Worm (Caenorhabditis elegans) whole organism, young adult: ENCODE results near the gene Y57G11C.1131.
A peak's percentile ranks its signal among the peaks of the same experiment; 100 is the strongest.

Experiments used
- B0336.3 ChIP-seq: fragments of 200-800 bp; sonication (Bioruptor generic); IDR thresholded peaks from 2 replicates; pipeline ENCODE4 v1.3.6; 2022; ENCODE audit warnings: missing genetic modification characterization, missing compliant biosample characterization
- D2030.7 ChIP-seq: fragments of 200-800 bp; sonication (Bioruptor generic); IDR thresholded peaks from 2 replicates; pipeline ENCODE4 v1.3.6; 2022; ENCODE audit warnings: missing genetic modification reagents, missing genetic modification characterization, missing compliant biosample characterization
- F23B12.7 ChIP-seq: sonication (generic microtip); optimal IDR thresholded peaks from 2 replicates; lab custom pipeline; 2017; ENCODE audit warnings: missing genetic modification characterization, mild to moderate bottlenecking, missing compliant biosample characterization, antibody characterized with exemption, moderate library complexity; ENCODE audit not compliant: insufficient read depth
- F33H1.4 ChIP-seq: fragments of 200-800 bp; sonication (Bioruptor generic); IDR thresholded peaks from 2 replicates; pipeline ENCODE4 v1.3.6; 2022; ENCODE audit warnings: missing genetic modification reagents, missing genetic modification characterization, missing compliant biosample characterization
- F49E8.2 ChIP-seq: sonication (generic microtip); optimal IDR thresholded peaks from 3 replicates; lab custom pipeline; 2017; ENCODE audit warnings: missing genetic modification characterization, mild to moderate bottlenecking, missing compliant biosample characterization, antibody characterized with exemption, moderate library complexity; ENCODE audit not compliant: insufficient read depth
- F55B11.4 ChIP-seq: sonication (generic microtip); optimal IDR thresholded peaks from 2 replicates; lab custom pipeline; 2016; ENCODE audit warnings: missing compliant biosample characterization, missing genetic modification characterization, borderline replicate concordance; ENCODE audit not compliant: insufficient read depth
- K12H6.12 ChIP-seq: fragments of 200-800 bp; sonication (Bioruptor generic); optimal IDR thresholded peaks from 2 replicates; lab custom pipeline; 2018; ENCODE audit warnings: mild to moderate bottlenecking, missing genetic modification characterization, missing compliant biosample characterization
- Y53F4B.3 ChIP-seq: fragments of 200-800 bp; sonication (Bioruptor generic); IDR thresholded peaks from 2 replicates; pipeline ENCODE4 v1.3.6; 2022; ENCODE audit warnings: missing genetic modification reagents, missing genetic modification characterization, missing compliant biosample characterization
- Y67H2A.10 ChIP-seq: fragments of 200-800 bp; sonication (Bioruptor generic); conservative IDR thresholded peaks from 2 replicates; pipeline ENCODE4 v1.3.6; 2022; ENCODE audit warnings: missing genetic modification reagents, missing genetic modification characterization, missing compliant biosample characterization
- Y79H2A.3 ChIP-seq: fragments of 200-800 bp; sonication (Bioruptor generic); conservative IDR thresholded peaks from 2 replicates; pipeline ENCODE4 v1.3.6; 2022; ENCODE audit warnings: missing genetic modification reagents, missing genetic modification characterization, missing compliant biosample characterization
- akir-1 ChIP-seq: fragments of 200-800 bp; sonication (Bioruptor generic); optimal IDR thresholded peaks from 2 replicates; lab custom pipeline; 2018; ENCODE audit warnings: mild to moderate bottlenecking, missing genetic modification characterization, moderate library complexity, missing compliant biosample characterization
- ama-1 ChIP-seq, 3 experiments: fragments of 150-350 bp in 1 of 3; sonication (generic microtip) in 2 of 3; optimal IDR thresholded peaks; 2 replicates each; lab custom pipeline; 2014 to 2018; ENCODE audit warnings: missing biosample characterization in 2 of 3, missing genetic modification characterization in 2 of 3, missing genetic modification reagents in 2 of 3
- atf-7 ChIP-seq: sonication (generic microtip); optimal IDR thresholded peaks from 2 replicates; lab custom pipeline; 2017; ENCODE audit warnings: mild to moderate bottlenecking, missing genetic modification characterization, missing compliant biosample characterization
- attf-5 ChIP-seq: fragments of 200-800 bp; sonication (Bioruptor generic); optimal IDR thresholded peaks from 2 replicates; lab custom pipeline; 2018; ENCODE audit warnings: mild to moderate bottlenecking, missing genetic modification characterization, missing compliant biosample characterization
- attf-6 ChIP-seq: fragments of 200-800 bp; sonication (Bioruptor generic); IDR thresholded peaks from 2 replicates; pipeline ENCODE4 v1.3.6; 2022; ENCODE audit warnings: missing genetic modification reagents, missing genetic modification characterization, missing compliant biosample characterization
- bed-1 ChIP-seq: fragments of 200-800 bp; sonication (Bioruptor generic); IDR thresholded peaks from 2 replicates; pipeline ENCODE4 v1.3.6; 2022; ENCODE audit warnings: missing genetic modification reagents, missing genetic modification characterization, missing compliant biosample characterization
- ceh-27 ChIP-seq: fragments of 200-800 bp; sonication (Bioruptor generic); optimal IDR thresholded peaks from 2 replicates; lab custom pipeline; 2018; ENCODE audit warnings: mild to moderate bottlenecking, missing genetic modification characterization, moderate library complexity, missing compliant biosample characterization
- ceh-91 ChIP-seq: fragments of 200-800 bp; sonication (Bioruptor generic); IDR thresholded peaks from 2 replicates; pipeline ENCODE4 v1.3.6; 2022; ENCODE audit warnings: missing genetic modification reagents, missing genetic modification characterization, missing compliant biosample characterization
- chd-7 ChIP-seq: sonication (generic microtip); optimal IDR thresholded peaks from 2 replicates; lab custom pipeline; 2016; ENCODE audit warnings: mild to moderate bottlenecking, missing genetic modification characterization, moderate library complexity, missing compliant biosample characterization
- die-1 ChIP-seq: sonication (generic microtip); optimal IDR thresholded peaks from 2 replicates; lab custom pipeline; 2016; ENCODE audit warnings: missing genotype, mild to moderate bottlenecking, missing genetic modification characterization, missing compliant biosample characterization
- efl-1 ChIP-seq: fragments of 150-350 bp; optimal IDR thresholded peaks from 2 replicates; lab custom pipeline; 2014; ENCODE audit warnings: missing biosample characterization, missing genetic modification reagents, missing genetic modification characterization
- egl-44 ChIP-seq: fragments of 200-800 bp; sonication (Bioruptor generic); IDR thresholded peaks from 2 replicates; pipeline ENCODE4 v1.3.6; 2022; ENCODE audit warnings: missing genetic modification reagents, missing genetic modification characterization, missing compliant biosample characterization
- ekl-4 ChIP-seq: fragments of 200-800 bp; sonication (Bioruptor generic); IDR thresholded peaks from 2 replicates; pipeline ENCODE4 v1.3.6; 2022; ENCODE audit warnings: missing genetic modification reagents, missing genetic modification characterization, missing compliant biosample characterization
- him-1 ChIP-seq: sonication (generic microtip); optimal IDR thresholded peaks from 2 replicates; lab custom pipeline; 2016; ENCODE audit warnings: missing genotype, missing genetic modification reagents, missing genetic modification characterization, missing compliant biosample characterization
- hlh-12 ChIP-seq: sonication (generic microtip); optimal IDR thresholded peaks from 2 replicates; lab custom pipeline; 2016; ENCODE audit warnings: missing genetic modification characterization, missing compliant biosample characterization
- hlh-26 ChIP-seq: fragments of 200-800 bp; sonication (Bioruptor generic); conservative IDR thresholded peaks from 2 replicates; pipeline ENCODE4 v1.3.6; 2022; ENCODE audit warnings: missing genetic modification reagents, missing genetic modification characterization, missing compliant biosample characterization
- hmg-1.2 ChIP-seq: fragments of 200-800 bp; sonication (Bioruptor generic); IDR thresholded peaks from 2 replicates; pipeline ENCODE4 v1.3.6; 2022; ENCODE audit warnings: missing genetic modification reagents, missing genetic modification characterization, missing compliant biosample characterization
- hrde-1 ChIP-seq: sonication (generic microtip); optimal IDR thresholded peaks from 2 replicates; lab custom pipeline; 2016; ENCODE audit warnings: missing genetic modification characterization, mild to moderate bottlenecking, missing compliant biosample characterization, moderate library complexity, missing genotype, missing genetic modification reagents, borderline replicate concordance
- lin-35 ChIP-seq, 3 experiments: fragments of 150-350 bp in 2 of 3; sonication (generic microtip) in 1 of 3; optimal IDR thresholded peaks; 2 replicates each; lab custom pipeline; 2014 to 2018; ENCODE audit warnings: missing biosample characterization in 3 of 3, missing genetic modification characterization in 3 of 3, missing genetic modification reagents in 3 of 3
- lin-54 ChIP-seq: fragments of 200-800 bp; sonication (Bioruptor generic); optimal IDR thresholded peaks from 2 replicates; lab custom pipeline; 2018; ENCODE audit warnings: mild to moderate bottlenecking, missing genetic modification characterization, missing compliant biosample characterization
- nfya-1 ChIP-seq: sonication (generic microtip); optimal IDR thresholded peaks from 2 replicates; lab custom pipeline; 2017; ENCODE audit warnings: antibody characterized with exemption, missing compliant biosample characterization, missing genetic modification characterization, borderline replicate concordance; ENCODE audit not compliant: insufficient read depth
- nhr-120 ChIP-seq: fragments of 200-800 bp; sonication (Bioruptor generic); IDR thresholded peaks from 2 replicates; pipeline ENCODE4 v1.3.6; 2022; ENCODE audit warnings: missing genetic modification characterization, missing compliant biosample characterization
- nhr-90 ChIP-seq: sonication (generic microtip); optimal IDR thresholded peaks from 2 replicates; lab custom pipeline; 2016; ENCODE audit warnings: missing genotype, mild to moderate bottlenecking, missing genetic modification characterization, missing compliant biosample characterization
- pha-4 ChIP-seq: fragments of 150-350 bp; sonication (generic microtip); optimal IDR thresholded peaks from 2 replicates; lab custom pipeline; 2014; ENCODE audit warnings: missing biosample characterization, missing genetic modification reagents, missing genetic modification characterization
- snpc-1.3 ChIP-seq: sonication (generic microtip); optimal IDR thresholded peaks from 2 replicates; lab custom pipeline; 2017; ENCODE audit warnings: missing genetic modification characterization, mild to moderate bottlenecking, missing compliant biosample characterization, antibody characterized with exemption, moderate library complexity, missing genotype, missing genetic modification reagents; ENCODE audit not compliant: insufficient read depth
- snpc-4 ChIP-seq, 5 experiments: fragments of 150-350 bp in 1 of 5; sonication (generic microtip) in 4 of 5; optimal IDR thresholded peaks; 2 replicates each; lab custom pipeline; 2014 to 2018; ENCODE audit warnings: missing genetic modification characterization in 5 of 5, missing biosample characterization in 3 of 5, antibody characterized with exemption in 2 of 5, mild to moderate bottlenecking in 2 of 5, missing compliant biosample characterization in 2 of 5, missing genotype in 2 of 5, moderate library complexity in 2 of 5, missing genetic modification reagents in 1 of 5
- tbp1 ChIP-seq: fragments of 200-800 bp; sonication (Bioruptor generic); optimal IDR thresholded peaks from 2 replicates; lab custom pipeline; 2018; ENCODE audit warnings: mild to moderate bottlenecking, missing genetic modification characterization, missing compliant biosample characterization
- tbx-9 ChIP-seq: sonication (generic microtip); optimal IDR thresholded peaks from 2 replicates; lab custom pipeline; 2016; ENCODE audit warnings: borderline replicate concordance, missing genetic modification characterization, inconsistent platforms, missing compliant biosample characterization
- xnd-1 ChIP-seq: sonication (generic microtip); optimal IDR thresholded peaks from 2 replicates; lab custom pipeline; 2016; ENCODE audit warnings: missing genotype, missing genetic modification reagents, missing genetic modification characterization, missing compliant biosample characterization
- zfh-2 ChIP-seq: fragments of 200-800 bp; sonication (Bioruptor generic); conservative IDR thresholded peaks from 2 replicates; pipeline ENCODE4 v1.3.6; 2022; ENCODE audit warnings: missing genetic modification reagents, missing genetic modification characterization, missing compliant biosample characterization
- zim-3 ChIP-seq: sonication (generic microtip); optimal IDR thresholded peaks from 2 replicates; lab custom pipeline; 2017; ENCODE audit warnings: mild to moderate bottlenecking, missing genetic modification characterization, moderate library complexity, missing compliant biosample characterization
- ztf-22 ChIP-seq: fragments of 200-800 bp; sonication (Bioruptor generic); optimal IDR thresholded peaks from 2 replicates; lab custom pipeline; 2018; ENCODE audit warnings: mild to moderate bottlenecking, missing genetic modification characterization, moderate library complexity, missing compliant biosample characterization
- ztf-3 ChIP-seq: fragments of 200-800 bp; sonication (Bioruptor generic); optimal IDR thresholded peaks from 2 replicates; lab custom pipeline; 2018; ENCODE audit warnings: mild to moderate bottlenecking, missing genetic modification characterization, missing compliant biosample characterization

The Y57G11C.1131 gene

DNA sequence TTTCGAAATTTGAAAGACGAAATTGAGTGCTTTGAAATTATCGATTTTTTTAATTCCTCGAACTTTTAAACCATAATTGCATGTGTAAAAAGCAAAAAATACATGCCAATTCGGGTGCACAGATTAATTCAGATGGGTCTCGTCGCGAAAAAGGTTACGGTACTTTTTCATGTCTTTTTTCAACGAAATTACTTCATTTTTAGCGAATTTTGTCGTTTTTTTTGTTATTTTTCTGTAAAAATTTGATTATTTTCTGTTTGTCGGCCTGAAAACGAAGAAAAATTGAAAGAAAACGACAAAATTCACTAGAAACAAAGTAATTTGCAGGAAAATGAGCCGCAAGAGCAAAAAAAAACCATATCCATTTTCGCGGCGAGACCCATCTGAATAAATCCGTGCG, 22.1 kb downstream of the Y57G11C.1131 start (continued):
- TF ChIP-seq F55B11.4 (tag; lab: Kevin White, UChicago): no peak
- no peak for TF ChIP-seq ceh-91 (GFP tag; lab: Robert Waterston, UW)
- TF ChIP-seq nhr-90 (tag; lab: Kevin White, UChicago): no peak

DNA sequence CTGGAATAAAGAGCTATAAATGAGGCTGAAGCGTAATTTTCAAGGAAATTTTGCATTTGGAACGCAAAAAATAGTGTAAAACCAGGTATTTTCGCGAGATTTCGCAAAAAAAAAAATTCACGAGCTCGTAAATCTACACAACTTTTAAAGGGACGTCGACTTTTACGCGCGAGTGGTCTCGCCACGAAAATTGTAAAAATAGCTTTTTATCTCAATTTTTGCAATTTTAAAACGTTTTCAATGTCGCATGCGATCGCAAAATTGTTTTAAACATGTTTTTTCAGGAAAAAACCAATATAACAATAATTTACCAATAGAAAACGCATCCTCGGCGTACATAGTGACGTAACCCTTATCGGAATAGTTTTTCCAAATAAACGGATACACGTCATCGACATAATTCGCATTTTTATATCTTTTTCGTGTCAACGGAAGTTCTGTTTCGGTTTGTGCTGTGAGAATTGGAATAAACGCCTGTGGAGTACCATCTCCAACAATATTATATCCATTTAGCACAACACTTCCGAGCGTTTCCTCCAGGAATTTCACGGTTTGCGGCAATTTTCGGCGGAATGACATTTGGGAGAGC, 24.0 kb downstream of the Y57G11C.1131 start:
- no peak for TF ChIP-seq atf-7 (tag; lab: Kevin White, UChicago)
- TF ChIP-seq akir-1: no peak
- no peak for TF ChIP-seq pha-4 (tag; lab: Kevin White, UChicago)
- peak; percentile 49 for TF ChIP-seq lin-54
- TF ChIP-seq egl-44 (GFP tag; lab: Robert Waterston, UW): no peak
- peak; percentile 2 for TF ChIP-seq him-1
- TF ChIP-seq F49E8.2 (tag; lab: Kevin White, UChicago): peak; percentile 60
- no peak for TF ChIP-seq attf-5 (GFP tag; lab: Kevin White, UChicago)
- no peak for TF ChIP-seq ama-1 (optimal IDR thresholded peaks at IDR 0.05; lab: Kevin White, UChicago)
- TF ChIP-seq ama-1 (GFP tag; optimal IDR thresholded peaks at IDR 0.05; lab: Kevin White, UChicago): peak in 1 of 2 experiments; percentile 20
- no peak for TF ChIP-seq B0336.3 (GFP tag; lab: Robert Waterston, UW)
- peak; percentile 42; the same call in 1 of the 2 replicates for TF ChIP-seq ceh-91 (GFP tag; lab: Robert Waterston, UW)
- TF ChIP-seq F23B12.7 (tag; lab: Kevin White, UChicago): peak; percentile 49
- TF ChIP-seq zim-3: no peak
- no peak for TF ChIP-seq nhr-120
- TF ChIP-seq xnd-1 (tag; lab: Kevin White, UChicago): peak; percentile 5
- TF ChIP-seq snpc-4 (GFP tag; optimal IDR thresholded peaks at IDR 0.05; lab: Kevin White, UChicago): peak; percentile 83
- TF ChIP-seq snpc-4 (tag; optimal IDR thresholded peaks at IDR 0.05; lab: Kevin White, UChicago): peak; percentile 56 to 95 (median 86)
- TF ChIP-seq hlh-12 (tag; lab: Kevin White, UChicago): no peak
- TF ChIP-seq K12H6.12 (tag; lab: Kevin White, UChicago): no peak
- no peak for TF ChIP-seq ztf-3 (GFP tag; lab: Kevin White, UChicago)
- no peak for TF ChIP-seq Y79H2A.3 (GFP tag; lab: Robert Waterston, UW)
- no peak for TF ChIP-seq chd-7 (tag; lab: Kevin White, UChicago)
- TF ChIP-seq bed-1 (GFP tag; lab: Robert Waterston, UW): no peak
- no peak for TF ChIP-seq ekl-4 (GFP tag; lab: Robert Waterston, UW)
- no peak for TF ChIP-seq Y67H2A.10 (GFP tag; lab: Robert Waterston, UW)
- no peak for TF ChIP-seq zfh-2 (GFP tag; lab: Robert Waterston, UW)
- TF ChIP-seq D2030.7: peak; percentile 65
- no peak for TF ChIP-seq ceh-27
- TF ChIP-seq ztf-22 (GFP tag; lab: Kevin White, UChicago): no peak
- no peak for TF ChIP-seq nfya-1 (tag; lab: Kevin White, UChicago)
- peak; percentile 42 for TF ChIP-seq hrde-1
- TF ChIP-seq attf-6: peak; percentile 98
- no peak for TF ChIP-seq hlh-26 (GFP tag; lab: Robert Waterston, UW)
- no peak for TF ChIP-seq nhr-90 (tag; lab: Kevin White, UChicago)
- no peak for TF ChIP-seq Y53F4B.3
- peak; percentile 87 for TF ChIP-seq F33H1.4
- TF ChIP-seq hmg-1.2 (GFP tag; lab: Robert Waterston, UW): peak; percentile 26; the same call in 1 of the 2 replicates
- peak; percentile 63 for TF ChIP-seq snpc-1.3
- no peak for TF ChIP-seq tbx-9 (tag; lab: Kevin White, UChicago)
- no peak for TF ChIP-seq lin-35 (GFP tag; optimal IDR thresholded peaks at IDR 0.05; lab: Kevin White, UChicago)
- no peak for TF ChIP-seq die-1 (tag; lab: Kevin White, UChicago)
- peak; percentile 36 for TF ChIP-seq efl-1 (GFP tag; lab: Kevin White, UChicago)
- TF ChIP-seq tbp1 (GFP tag; lab: Kevin White, UChicago): peak; percentile 65
